Worm (Caenorhabditis elegans) whole organism, L3 larva: ENCODE data around the gene zmp-5.

ENCODE experiments used
- R02D3.7 ChIP-seq: fragments of 150-350 bp; optimal IDR thresholded peaks from 2 replicates; lab custom pipeline; 2014; ENCODE audit warnings: missing biosample characterization, missing genetic modification characterization
- aly-2 ChIP-seq: fragments of 150-350 bp; optimal IDR thresholded peaks from 2 replicates; lab custom pipeline; 2014; ENCODE audit warnings: missing biosample characterization, missing genetic modification characterization
- ceh-9 ChIP-seq: sonication (generic microtip); optimal IDR thresholded peaks from 2 replicates; lab custom pipeline; 2018; ENCODE audit warnings: missing biosample characterization, missing genetic modification characterization
- lin-15B ChIP-seq: fragments of 150-350 bp; optimal IDR thresholded peaks from 2 replicates; lab custom pipeline; 2014; ENCODE audit warnings: missing biosample characterization, missing genetic modification characterization
- nhr-11 ChIP-seq: fragments of 150-350 bp; optimal IDR thresholded peaks from 2 replicates; lab custom pipeline; 2014; ENCODE audit warnings: missing biosample characterization, missing genetic modification characterization
- nhr-76 ChIP-seq: fragments of 150-350 bp; sonication (generic microtip); optimal IDR thresholded peaks from 5 replicates; lab custom pipeline; 2014; ENCODE audit warnings: missing biosample characterization, missing genetic modification characterization
- nhr-77 ChIP-seq: fragments of 150-350 bp; optimal IDR thresholded peaks from 2 replicates; lab custom pipeline; 2014; ENCODE audit warnings: missing biosample characterization, missing genetic modification characterization
- pha-4 ChIP-seq: fragments of 150-350 bp; optimal IDR thresholded peaks from 2 replicates; lab custom pipeline; 2014; ENCODE audit warnings: missing biosample characterization, missing genetic modification reagents, missing genetic modification characterization
- snpc-4 ChIP-seq: fragments of 150-350 bp; optimal IDR thresholded peaks from 2 replicates; lab custom pipeline; 2014; ENCODE audit warnings: missing biosample characterization, missing genetic modification characterization
- unc-62 ChIP-seq: fragments of 150-350 bp; sonication (generic microtip); optimal IDR thresholded peaks from 4 replicates; lab custom pipeline; 2014; ENCODE audit warnings: missing biosample characterization, missing genetic modification reagents, missing genetic modification characterization
- ztf-4 ChIP-seq: fragments of 150-350 bp; optimal IDR thresholded peaks from 2 replicates; lab custom pipeline; 2014; ENCODE audit warnings: missing biosample characterization, missing genetic modification characterization

DNA sequence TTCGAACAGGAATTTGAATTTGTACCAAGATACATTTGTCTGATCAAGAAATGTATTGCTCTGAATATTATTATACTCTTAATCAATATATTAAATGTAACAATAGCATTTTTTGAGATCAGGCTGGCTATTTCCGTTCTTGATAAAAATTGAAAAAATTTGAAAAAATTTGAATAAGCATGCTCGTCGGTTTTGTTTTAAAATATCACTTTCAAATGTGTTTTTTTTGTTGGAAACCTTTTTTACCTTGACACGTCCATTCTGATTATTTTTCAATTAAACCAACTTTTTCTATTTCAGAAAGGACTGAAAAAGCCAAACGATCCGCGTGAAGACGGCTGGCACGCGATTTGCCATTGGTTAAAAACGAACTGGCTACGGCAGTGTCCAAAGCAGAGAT lies 31.6 kb downstream of the zmp-5 start, which contains the start of gene adt-1:
- TF ChIP-seq pha-4 (tag; lab: Kevin White, UChicago) (no peak), nhr-11 (tag; lab: Kevin White, UChicago) (no peak), unc-62 (GFP tag; lab: Kevin White, UChicago) (no peak), snpc-4 (tag; lab: Kevin White, UChicago) (no peak), ceh-9 (tag; lab: Kevin White, UChicago) (no peak), R02D3.7 (tag; lab: Kevin White, UChicago) (no peak), nhr-76 (tag; lab: Kevin White, UChicago) (no peak), ztf-4 (tag; lab: Kevin White, UChicago) (no peak), aly-2 (tag; lab: Kevin White, UChicago) (no peak), lin-15B (tag; lab: Kevin White, UChicago) (no peak), nhr-77 (tag; lab: Kevin White, UChicago) (no peak)
